Worm (Caenorhabditis elegans) whole organism, L1 larva: Measurements from ENCODE around the gene cln-3.1.

Experiments
- C04F5.9 ChIP-seq: sonication (generic microtip); optimal IDR thresholded peaks from 2 replicates; lab custom pipeline; 2016; ENCODE audit warnings: missing genetic modification characterization, missing compliant biosample characterization
- C16A3.4 ChIP-seq: fragments of 150-350 bp; optimal IDR thresholded peaks from 2 replicates; lab custom pipeline; 2014; ENCODE audit warnings: missing biosample characterization, missing genetic modification characterization
- F16B12.6 ChIP-seq: fragments of 150-350 bp; optimal IDR thresholded peaks from 2 replicates; lab custom pipeline; 2014; ENCODE audit warnings: missing biosample characterization, missing genetic modification characterization
- Y116A8C.19 ChIP-seq: sonication (generic microtip); optimal IDR thresholded peaks from 2 replicates; lab custom pipeline; 2016; ENCODE audit warnings: missing compliant biosample characterization, missing genetic modification characterization, borderline replicate concordance
- aha-1 ChIP-seq: fragments of 150-350 bp; optimal IDR thresholded peaks from 2 replicates; lab custom pipeline; 2014; ENCODE audit warnings: missing biosample characterization, missing genetic modification characterization
- ceh-82 ChIP-seq, 3 experiments: fragments of 150-350 bp in 1 of 3; sonication (generic microtip) in 2 of 3; optimal IDR thresholded peaks; 2 replicates each; lab custom pipeline; 2014 to 2017; ENCODE audit warnings: missing biosample characterization in 3 of 3, missing genetic modification characterization in 3 of 3
- ceh-90 ChIP-seq: sonication (generic microtip); optimal IDR thresholded peaks from 2 replicates; lab custom pipeline; 2016; ENCODE audit warnings: missing genetic modification characterization, missing compliant biosample characterization
- dpl-1 ChIP-seq, 3 experiments: fragments of 150-350 bp in 2 of 3; sonication (generic microtip) in 1 of 3; optimal IDR thresholded peaks; 2 replicates each; lab custom pipeline; 2014 to 2017; ENCODE audit warnings: missing biosample characterization in 3 of 3, missing genetic modification characterization in 3 of 3, missing genetic modification reagents in 3 of 3
- efl-1 ChIP-seq, 4 experiments: fragments of 150-350 bp; optimal IDR thresholded peaks in 3 of 4; peaks in 1 of 4; 1 replicate in 1 of 4; 2 replicates in 3 of 4; lab custom pipeline; 2014; ENCODE audit warnings: missing biosample characterization in 2 of 4, missing genetic modification characterization in 2 of 4, missing genetic modification reagents in 2 of 4
- egl-27 ChIP-seq, 2 experiments: fragments of 150-350 bp in 1 of 2; sonication (generic microtip); optimal IDR thresholded peaks; 3 replicates each; lab custom pipeline; 2017 to 2018; ENCODE audit warnings: missing biosample characterization in 2 of 2, missing genetic modification characterization in 2 of 2, missing genetic modification reagents in 2 of 2
- ets-5 ChIP-seq: fragments of 200-800 bp; sonication (Bioruptor generic); IDR thresholded peaks from 2 replicates; pipeline ENCODE4 v1.3.6; 2022; ENCODE audit warnings: missing genetic modification characterization, missing compliant biosample characterization
- fkh-10 ChIP-seq: sonication (generic microtip); optimal IDR thresholded peaks from 2 replicates; lab custom pipeline; 2017; ENCODE audit warnings: missing biosample characterization, missing genetic modification reagents, missing genetic modification characterization
- fos-1 ChIP-seq: fragments of 150-350 bp; optimal IDR thresholded peaks from 2 replicates; lab custom pipeline; 2014; ENCODE audit warnings: missing biosample characterization, missing genetic modification characterization
- hlh-17 ChIP-seq: fragments of 200-800 bp; sonication (Bioruptor generic); optimal IDR thresholded peaks from 2 replicates; lab custom pipeline; 2018; ENCODE audit warnings: missing genetic modification characterization, mild to moderate bottlenecking, missing compliant biosample characterization, moderate library complexity, borderline replicate concordance
- hpl-2 ChIP-seq: fragments of 150-350 bp; optimal IDR thresholded peaks from 2 replicates; lab custom pipeline; 2014; ENCODE audit warnings: missing biosample characterization, missing genetic modification reagents, missing genetic modification characterization
- jun-1 ChIP-seq: fragments of 150-350 bp; optimal IDR thresholded peaks from 2 replicates; lab custom pipeline; 2014; ENCODE audit warnings: missing biosample characterization, missing genetic modification reagents, missing genetic modification characterization
- lin-13 ChIP-seq: fragments of 150-350 bp; optimal IDR thresholded peaks from 2 replicates; lab custom pipeline; 2014; ENCODE audit warnings: missing biosample characterization, missing genetic modification reagents, missing genetic modification characterization
- lin-14 ChIP-seq: fragments of 200-800 bp; sonication (Bioruptor generic); optimal IDR thresholded peaks from 2 replicates; lab custom pipeline; 2018; ENCODE audit warnings: mild to moderate bottlenecking, missing genetic modification characterization, moderate library complexity, missing compliant biosample characterization
- lin-35 ChIP-seq, 2 experiments: fragments of 150-350 bp; optimal IDR thresholded peaks; 2 replicates each; lab custom pipeline; 2014; ENCODE audit warnings: missing biosample characterization in 2 of 2, missing genetic modification characterization in 2 of 2, missing genetic modification reagents in 2 of 2
- lin-39 ChIP-seq: fragments of 150-350 bp; optimal IDR thresholded peaks from 2 replicates; lab custom pipeline; 2014; ENCODE audit warnings: missing biosample characterization, missing genetic modification reagents, missing genetic modification characterization
- mab-9 ChIP-seq: fragments of 200-800 bp; sonication (Bioruptor generic); IDR thresholded peaks from 2 replicates; pipeline ENCODE4 v1.3.6; 2022; ENCODE audit warnings: missing genetic modification reagents, missing genetic modification characterization, missing compliant biosample characterization
- mef-2 ChIP-seq: fragments of 150-350 bp; optimal IDR thresholded peaks from 2 replicates; lab custom pipeline; 2014; ENCODE audit warnings: missing biosample characterization, missing genetic modification characterization
- nhr-19 ChIP-seq: fragments of 200-800 bp; sonication (Bioruptor generic); conservative IDR thresholded peaks from 2 replicates; pipeline ENCODE4 v1.3.6; 2022; ENCODE audit warnings: missing genetic modification characterization, missing compliant biosample characterization
- nhr-28 ChIP-seq: fragments of 150-350 bp; optimal IDR thresholded peaks from 2 replicates; lab custom pipeline; 2014; ENCODE audit warnings: missing biosample characterization, missing genetic modification characterization
- nhr-47 ChIP-seq: sonication (generic microtip); optimal IDR thresholded peaks from 2 replicates; lab custom pipeline; 2016; ENCODE audit warnings: mild to moderate bottlenecking, missing genetic modification characterization, moderate library complexity, missing compliant biosample characterization
- nhr-76 ChIP-seq: sonication (generic microtip); optimal IDR thresholded peaks from 2 replicates; lab custom pipeline; 2017; ENCODE audit warnings: missing biosample characterization, missing genetic modification characterization
- pqm-1 ChIP-seq: sonication (generic microtip); optimal IDR thresholded peaks from 3 replicates; lab custom pipeline; 2017; ENCODE audit warnings: missing biosample characterization, missing genetic modification characterization
- snpc-4 ChIP-seq: fragments of 150-350 bp; optimal IDR thresholded peaks from 2 replicates; lab custom pipeline; 2014; ENCODE audit warnings: missing biosample characterization, missing genetic modification characterization
- snu-23 ChIP-seq: sonication (generic microtip); optimal IDR thresholded peaks from 2 replicates; lab custom pipeline; 2016; ENCODE audit warnings: missing genetic modification characterization, missing compliant biosample characterization
- sptf-1 ChIP-seq: fragments of 150-350 bp; optimal IDR thresholded peaks from 2 replicates; lab custom pipeline; 2014; ENCODE audit warnings: missing biosample characterization, missing genetic modification characterization
- sup-37 ChIP-seq: fragments of 200-800 bp; sonication (Bioruptor generic); optimal IDR thresholded peaks from 2 replicates; lab custom pipeline; 2018; ENCODE audit warnings: mild to moderate bottlenecking, missing genetic modification characterization, missing compliant biosample characterization
- tbx-2 ChIP-seq: sonication (generic microtip); optimal IDR thresholded peaks from 2 replicates; lab custom pipeline; 2016; ENCODE audit warnings: missing genetic modification characterization, missing compliant biosample characterization
- tlp-1 ChIP-seq: fragments of 150-350 bp; optimal IDR thresholded peaks from 2 replicates; lab custom pipeline; 2014; ENCODE audit warnings: missing biosample characterization, missing genetic modification characterization
- unc-30 ChIP-seq: sonication (generic microtip); optimal IDR thresholded peaks from 2 replicates; lab custom pipeline; 2017; ENCODE audit warnings: missing biosample characterization, missing genetic modification characterization
- unc-62 ChIP-seq: fragments of 150-350 bp; optimal IDR thresholded peaks from 2 replicates; lab custom pipeline; 2014; ENCODE audit warnings: missing biosample characterization, missing genetic modification reagents, missing genetic modification characterization
- unc-86 ChIP-seq: sonication (generic microtip); optimal IDR thresholded peaks from 2 replicates; lab custom pipeline; 2016; ENCODE audit warnings: missing genetic modification characterization, missing compliant biosample characterization
- unc-98 ChIP-seq: fragments of 200-800 bp; sonication (Bioruptor generic); IDR thresholded peaks from 2 replicates; pipeline ENCODE4 v1.3.6; 2022; ENCODE audit warnings: missing genetic modification characterization, missing compliant biosample characterization
- xbp-1 ChIP-seq: sonication (generic microtip); optimal IDR thresholded peaks from 2 replicates; lab custom pipeline; 2016; ENCODE audit warnings: missing genetic modification characterization, missing compliant biosample characterization
- ztf-11 ChIP-seq, 2 experiments: sonication (generic microtip); optimal IDR thresholded peaks; 2 replicates each; lab custom pipeline; 2016 to 2017; ENCODE audit warnings: missing genetic modification characterization in 2 of 2, missing biosample characterization in 1 of 2, missing compliant biosample characterization in 1 of 2
- ztf-4 ChIP-seq: fragments of 150-350 bp; optimal IDR thresholded peaks from 2 replicates; lab custom pipeline; 2014; ENCODE audit warnings: missing biosample characterization, missing genetic modification characterization

The cln-3.1 gene

DNA sequence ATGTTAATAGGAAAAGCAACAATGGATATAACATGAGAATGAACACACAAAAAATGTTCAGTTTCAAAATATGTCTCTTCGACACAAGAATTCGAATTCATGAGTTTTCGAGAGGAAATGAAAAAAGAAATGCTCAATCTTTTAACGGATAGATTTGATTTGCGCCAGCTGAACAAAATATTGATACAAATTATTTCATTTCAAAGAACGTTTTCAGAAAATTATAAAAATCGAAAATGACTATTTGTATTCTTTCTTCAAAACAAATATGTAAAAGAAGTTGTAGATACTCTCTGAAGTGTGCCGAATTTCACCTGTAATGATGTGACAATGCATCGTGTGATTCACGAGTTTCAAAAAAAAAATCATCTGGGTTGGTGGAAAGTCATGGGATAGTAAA is 35.1 kb upstream of the cln-3.1 start, which contains the start of gene srh-47:
srh-47 (minus strand) TSS at position 101 of the 400 bp plus-strand sequence.
- TF ChIP-seq lin-39 (tag; lab: Kevin White, UChicago) (no peak), Y116A8C.19 (tag; lab: Kevin White, UChicago) (no peak), xbp-1 (tag; lab: Kevin White, UChicago) (no peak), F16B12.6 (tag; lab: Kevin White, UChicago) (no peak), unc-62 (no peak), sup-37 (GFP tag; lab: Kevin White, UChicago) (no peak), lin-35 (GFP tag; optimal IDR thresholded peaks at IDR 0.05; lab: Kevin White, UChicago) (no peak), sptf-1 (tag; lab: Kevin White, UChicago) (no peak), pqm-1 (tag; lab: Kevin White, UChicago) (no peak), egl-27 (tag; optimal IDR thresholded peaks at IDR 0.05; lab: Kevin White, UChicago) (no peak), nhr-28 (tag; lab: Kevin White, UChicago) (no peak), snpc-4 (no peak), hpl-2 (no peak), lin-14 (GFP tag; lab: Kevin White, UChicago) (no peak)

DNA sequence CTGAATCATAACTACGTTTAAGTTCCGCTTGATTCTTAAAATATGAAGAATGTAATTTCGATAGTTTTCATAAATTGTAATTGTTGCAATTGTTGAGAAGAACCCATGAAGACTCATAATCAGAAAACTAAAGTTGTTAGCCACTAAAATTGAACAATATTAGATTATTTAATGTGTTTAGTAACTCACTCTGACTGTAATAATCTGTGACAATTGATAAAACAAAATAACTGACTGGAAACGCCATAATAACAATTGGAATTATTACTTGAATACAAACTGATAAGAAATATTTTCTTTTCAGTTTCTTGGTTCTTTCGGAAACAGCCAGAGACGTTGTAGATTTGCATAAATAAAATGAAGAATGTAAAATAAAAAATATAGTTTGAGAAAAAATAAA is 34.0 kb upstream of the cln-3.1 start:
- TF ChIP-seq fkh-10 (GFP tag; lab: Kevin White, UChicago) (no peak), jun-1 (tag; lab: Kevin White, UChicago) (peak; percentile 54)

DNA sequence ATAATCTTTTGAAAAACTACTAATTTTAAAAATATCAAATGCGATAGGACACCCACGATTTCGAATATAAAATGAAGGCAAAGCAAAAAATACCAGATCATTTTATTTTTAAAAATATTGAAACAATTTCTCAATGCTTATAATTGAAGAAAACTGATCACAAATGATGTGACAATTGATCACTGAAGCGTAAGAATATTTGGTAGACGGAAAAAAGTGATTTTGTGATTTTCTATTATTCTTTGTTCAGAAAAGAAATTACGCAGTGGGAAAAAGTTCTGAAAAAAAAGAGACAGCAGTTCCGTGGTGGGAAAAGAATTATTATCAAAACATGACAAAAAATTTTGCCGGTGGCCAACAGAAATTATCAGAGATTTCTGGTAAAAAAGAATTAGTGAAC is 33.2 kb upstream of the cln-3.1 start, which contains the start of gene T03F7.5:
T03F7.5 (minus strand) TSS at position 101 of the 400 bp plus-strand sequence.
- TF ChIP-seq efl-1 (optimal IDR thresholded peaks at IDR 0.05; lab: Kevin White, UChicago) (no peak), efl-1 (GFP tag; optimal IDR thresholded peaks at IDR 0.05 in 1 of 2; lab: Kevin White, UChicago) (peak in 1 of 2 experiments; percentile 7), tlp-1 (tag; lab: Kevin White, UChicago) (no peak), ztf-11 (tag; optimal IDR thresholded peaks at IDR 0.05; lab: Kevin White, UChicago) (no peak), lin-13 (GFP tag; lab: Kevin White, UChicago) (no peak), dpl-1 (GFP tag; optimal IDR thresholded peaks at IDR 0.05; lab: Kevin White, UChicago) (no peak), unc-98 (GFP tag; lab: Robert Waterston, UW) (no peak), fos-1 (tag; lab: Kevin White, UChicago) (no peak), nhr-19 (GFP tag; lab: Robert Waterston, UW) (no peak), ceh-90 (no peak)

DNA sequence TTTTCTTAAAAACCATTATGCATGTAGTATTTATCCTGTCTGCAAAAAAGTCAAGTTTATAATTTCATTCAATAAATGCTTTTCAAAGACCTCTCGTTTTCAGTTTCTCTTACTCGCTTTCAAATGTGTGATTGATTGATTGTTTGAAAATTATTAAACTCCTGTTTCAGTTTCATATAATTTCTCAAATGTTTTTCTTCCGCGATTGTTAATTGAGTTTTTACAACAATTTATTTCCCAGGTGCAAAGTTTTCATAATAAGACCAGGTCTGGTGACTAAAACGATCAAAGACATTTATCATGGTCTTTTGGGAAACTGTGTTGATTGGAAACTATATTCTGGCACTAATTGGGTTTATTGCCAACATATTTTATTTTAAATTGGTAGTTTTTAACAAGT is 28.9 kb upstream of the cln-3.1 start, which contains the start of gene T03F7.6:
T03F7.6 (plus strand) TSS at position 301 of the 400 bp plus-strand sequence.
- TF ChIP-seq mab-9 (GFP tag; lab: Robert Waterston, UW) (no peak), hlh-17 (no peak), aha-1 (no peak), unc-86 (tag; lab: Kevin White, UChicago) (no peak), tlp-1 (tag; lab: Kevin White, UChicago) (no peak), snu-23 (no peak), nhr-47 (tag; lab: Kevin White, UChicago) (no peak), C16A3.4 (tag; lab: Kevin White, UChicago) (no peak), nhr-76 (no peak), ceh-82 (tag; optimal IDR thresholded peaks at IDR 0.05; lab: Kevin White, UChicago) (no peak)

DNA sequence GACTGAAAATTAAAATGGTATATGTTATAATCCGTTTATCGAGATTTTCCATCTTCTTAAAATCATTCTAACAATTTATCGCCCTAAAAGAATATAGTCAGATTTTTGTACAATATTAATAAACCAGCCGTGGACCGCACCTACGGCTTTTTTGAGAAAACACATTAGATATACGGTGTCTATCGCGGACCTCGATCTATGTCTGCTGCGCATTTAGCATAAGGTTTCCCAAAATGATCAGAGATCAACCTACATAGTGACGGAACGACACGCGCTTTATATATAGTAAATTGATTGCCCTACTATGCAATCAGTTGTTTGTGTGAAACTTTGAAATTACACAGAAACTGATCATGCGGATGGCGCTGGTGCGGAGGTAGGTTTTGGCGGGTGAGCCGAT is 27.2 kb upstream of the cln-3.1 start:
- TF ChIP-seq ets-5 (GFP tag; lab: Robert Waterston, UW) (no peak), ceh-90 (no peak), C04F5.9 (tag; lab: Kevin White, UChicago) (no peak), egl-27 (tag; optimal IDR thresholded peaks at IDR 0.05; lab: Kevin White, UChicago) (no peak), tbx-2 (no peak), ztf-4 (tag; lab: Kevin White, UChicago) (no peak), sup-37 (GFP tag; lab: Kevin White, UChicago) (no peak), hlh-17 (no peak), pqm-1 (tag; lab: Kevin White, UChicago) (no peak), mef-2 (tag; lab: Kevin White, UChicago) (no peak), unc-30 (tag; lab: Kevin White, UChicago) (no peak), xbp-1 (tag; lab: Kevin White, UChicago) (no peak), C16A3.4 (tag; lab: Kevin White, UChicago) (no peak), ztf-11 (tag; optimal IDR thresholded peaks at IDR 0.05; lab: Kevin White, UChicago) (no peak), nhr-47 (tag; lab: Kevin White, UChicago) (no peak), nhr-19 (GFP tag; lab: Robert Waterston, UW) (no peak)
- TF ChIP-seq, all 84 proteins: peak for 0
